Fruit fly (Drosophila melanogaster): ENCODE data around the gene polybromo.

polybromo gene

DNA sequence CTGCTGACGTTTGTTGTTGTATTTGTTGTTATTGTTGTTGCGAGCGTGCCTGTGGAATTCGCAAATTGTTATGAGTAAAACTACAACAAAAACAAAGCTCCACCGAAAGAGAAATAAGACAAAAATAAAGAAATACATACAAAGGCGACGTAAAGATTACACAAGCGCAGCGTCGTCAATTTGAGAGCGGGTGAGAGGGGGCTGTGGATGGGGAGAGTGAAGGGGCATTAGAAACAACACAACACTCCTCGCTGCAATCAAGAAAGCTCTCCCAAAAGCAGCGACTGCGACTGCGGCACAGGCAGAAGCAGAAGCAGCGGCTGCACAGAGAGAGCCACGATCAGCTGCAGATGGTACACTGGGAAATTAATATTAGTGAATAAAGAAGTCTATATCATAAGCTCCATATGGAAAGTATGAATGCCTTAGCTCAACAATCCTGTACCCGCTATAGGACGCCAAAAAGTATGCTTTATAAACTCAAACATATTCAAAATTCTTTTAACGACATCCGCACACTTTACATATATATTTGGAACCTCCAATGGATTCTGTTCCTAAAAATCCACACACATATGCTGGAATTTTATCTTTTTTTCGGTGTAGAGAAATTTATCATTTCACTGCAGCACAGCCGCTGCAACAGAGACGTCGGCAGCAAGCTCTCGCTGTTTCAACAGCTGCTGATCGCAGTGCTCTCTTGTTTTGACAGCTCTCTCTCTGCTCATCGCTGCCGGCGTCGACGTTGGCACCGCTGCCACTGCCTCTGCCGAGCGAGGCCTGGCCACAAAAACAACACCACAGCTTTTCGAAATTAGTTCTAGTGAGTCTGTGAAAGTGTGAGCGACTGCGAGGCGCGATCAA is 36.3 kb downstream of the polybromo start, which contains the start of gene CG13631:
Gene CG13631 (plus strand): TSS at position 814 of the 864 bp plus-strand sequence.
- TF ChIP-seq nmo (GFP tag; optimal IDR thresholded peaks at IDR 0.05) (peak; percentile 99), CG2889 (GFP tag; IDR thresholded peaks at IDR 0.05) (peak; percentile 69; the same call in 1 of the 3 replicates), CG18764 (GFP tag; optimal IDR thresholded peaks at IDR 0.05) (peak; percentile 90), Sox102F (GFP tag; optimal IDR thresholded peaks at IDR 0.05) (peak; percentile 97), CG9437 (GFP tag; optimal IDR thresholded peaks at IDR 0.05) (peak; percentile 90), ac (GFP tag; optimal IDR thresholded peaks at IDR 0.05) (peak; percentile 43), pnt (GFP tag; optimal IDR thresholded peaks at IDR 0.05) (peak; percentile 97), Elba2 (GFP tag; optimal IDR thresholded peaks at IDR 0.05) (no peak), Neu2 (GFP tag; optimal IDR thresholded peaks at IDR 0.05; ENCODE audit: borderline replicate concordance) (no peak), Dad (GFP tag; optimal IDR thresholded peaks at IDR 0.05) (peak; percentile 83), her (GFP tag; optimal IDR thresholded peaks at IDR 0.05) (peak; percentile 86), CG7556 (GFP tag; optimal IDR thresholded peaks at IDR 0.05) (peak; percentile 94), nau (GFP tag; optimal IDR thresholded peaks at IDR 0.05) (peak; percentile 93), Hmr (GFP tag; optimal IDR thresholded peaks at IDR 0.05) (peak; percentile 62), CG17912 (GFP tag; optimal IDR thresholded peaks at IDR 0.05) (peak; percentile 50), bcd (GFP tag; optimal IDR thresholded peaks at IDR 0.05) (peak; percentile 96), p53 (GFP tag; optimal IDR thresholded peaks at IDR 0.05) (peak; percentile 84), lab (GFP tag; optimal IDR thresholded peaks at IDR 0.05) (peak; percentile 86), cg (GFP tag; optimal IDR thresholded peaks at IDR 0.05) (peak; percentile 44), CG17385 (GFP tag; optimal IDR thresholded peaks at IDR 0.05) (peak; percentile 89), CG4854 (GFP tag; optimal IDR thresholded peaks at IDR 0.05) (peak; percentile 86), CG31224 (GFP tag; IDR thresholded peaks at IDR 0.05) (no peak; the same call in 1 of the 2 replicates), pfk (GFP tag; optimal IDR thresholded peaks at IDR 0.05) (no peak), onecut (GFP tag; IDR thresholded peaks at IDR 0.05) (peak; percentile 82), CG4328 (GFP tag; optimal IDR thresholded peaks at IDR 0.05) (peak; percentile 84), BEAF-32 (GFP tag; optimal IDR thresholded peaks at IDR 0.05) (no peak), chif (GFP tag; optimal IDR thresholded peaks at IDR 0.05) (peak; percentile 95 to 97), CG12155 (GFP tag; optimal IDR thresholded peaks at IDR 0.05) (peak; percentile 82), CG3163 (GFP tag; optimal IDR thresholded peaks at IDR 0.05) (peak; percentile 52), peb (GFP tag; IDR thresholded peaks at IDR 0.05) (peak; percentile 95), Taf1 (GFP tag; IDR thresholded peaks at IDR 0.05) (no peak), zf30C (GFP tag; optimal IDR thresholded peaks at IDR 0.05) (peak; percentile 78), unpg (GFP tag; optimal IDR thresholded peaks at IDR 0.05) (peak; percentile 95), CG18011 (GFP tag; optimal IDR thresholded peaks at IDR 0.05) (no peak), Dref (GFP tag; IDR thresholded peaks at IDR 0.05) (no peak), Bdp1 (GFP tag; optimal IDR thresholded peaks at IDR 0.05) (peak; percentile 86), CG3281 (GFP tag; optimal IDR thresholded peaks at IDR 0.05) (peak; percentile 72), esg (GFP tag; conservative IDR thresholded peaks at IDR 0.05) (peak; percentile 93), CG17612 (GFP tag; IDR thresholded peaks at IDR 0.05) (peak; percentile 66; the same call in 1 of the 2 replicates), br (optimal IDR thresholded peaks at IDR 0.05) (no peak), Lhr (GFP tag; optimal IDR thresholded peaks at IDR 0.05) (peak; percentile 93), CG11398 (GFP tag; optimal IDR thresholded peaks at IDR 0.05) (peak; percentile 88), Dbx (GFP tag; IDR thresholded peaks at IDR 0.05) (no peak), gce (GFP tag; IDR thresholded peaks at IDR 0.05) (peak; percentile 84), CG31388 (GFP tag; optimal IDR thresholded peaks at IDR 0.05) (peak; percentile 90), CG4820 (GFP tag; optimal IDR thresholded peaks at IDR 0.05) (peak; percentile 97), caup (GFP tag; optimal IDR thresholded peaks at IDR 0.05; ENCODE audit: severe bottlenecking) (peak; percentile 69), Mad (GFP tag; optimal IDR thresholded peaks at IDR 0.05) (peak; percentile 88), CG12942 (GFP tag; optimal IDR thresholded peaks at IDR 0.05) (peak; percentile 90)
